Worm (Caenorhabditis elegans) whole organism, L2 larva: ENCODE measurements around the gene T27C5.12.
"Not testable (repeated sequence)": the region's sequence is repeated elsewhere in the genome, so short reads cannot be mapped to it uniquely, and the experiment has no call there.

ENCODE experiments used
- R02D3.7 ChIP-seq: fragments of 150-350 bp; optimal IDR thresholded peaks from 2 replicates; lab custom pipeline; 2014; ENCODE audit warnings: missing biosample characterization, missing genetic modification characterization
- egl-27 ChIP-seq: sonication (generic microtip); optimal IDR thresholded peaks from 3 replicates; lab custom pipeline; 2017; ENCODE audit warnings: missing biosample characterization, missing genetic modification reagents, missing genetic modification characterization
- nhr-11 ChIP-seq: fragments of 150-350 bp; optimal IDR thresholded peaks from 2 replicates; lab custom pipeline; 2014; ENCODE audit warnings: missing biosample characterization, missing genetic modification characterization
- nhr-237 ChIP-seq: fragments of 150-350 bp; optimal IDR thresholded peaks from 2 replicates; lab custom pipeline; 2014; ENCODE audit warnings: missing biosample characterization, missing genetic modification characterization
- nhr-6 ChIP-seq: fragments of 150-350 bp; optimal IDR thresholded peaks from 2 replicates; lab custom pipeline; 2014; ENCODE audit warnings: missing biosample characterization, missing genetic modification characterization
- sma-9 ChIP-seq, 2 experiments: fragments of 150-350 bp in 1 of 2; sonication (generic microtip) in 1 of 2; optimal IDR thresholded peaks; 2 replicates each; lab custom pipeline; 2014 to 2016; ENCODE audit warnings: missing genetic modification characterization in 2 of 2, mild to moderate bottlenecking in 1 of 2, missing biosample characterization in 1 of 2, missing compliant biosample characterization in 1 of 2, missing genetic modification reagents in 1 of 2, moderate library complexity in 1 of 2
- zag-1 ChIP-seq: fragments of 150-350 bp; optimal IDR thresholded peaks from 2 replicates; lab custom pipeline; 2014; ENCODE audit warnings: missing biosample characterization, missing genetic modification characterization

DNA sequence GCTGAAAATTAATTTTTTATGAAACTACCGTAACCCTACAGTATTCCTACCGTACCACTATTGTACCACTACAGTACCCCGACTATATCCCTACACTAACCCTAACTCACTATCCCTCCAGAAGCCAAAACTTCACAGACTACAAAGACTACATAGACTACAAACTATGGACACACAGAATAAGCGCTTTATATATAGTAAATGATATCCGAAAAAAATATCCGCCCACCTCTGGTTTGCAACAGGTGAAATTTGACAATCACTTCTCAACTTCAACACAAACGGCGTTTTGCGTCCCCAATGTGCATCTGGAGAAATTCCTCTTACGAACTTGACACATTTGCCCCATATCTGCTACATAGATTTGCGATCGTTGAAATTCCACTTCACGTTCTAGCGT, 5.1 kb upstream of the T27C5.12 start, which contains the start of gene srh-132:
- not testable (repeated sequence) for TF ChIP-seq sma-9 (GFP tag; optimal IDR thresholded peaks at IDR 0.05; lab: Kevin White, UChicago); sma-9 (tag; optimal IDR thresholded peaks at IDR 0.05; lab: Kevin White, UChicago); R02D3.7 (tag; lab: Kevin White, UChicago); nhr-11 (tag; lab: Kevin White, UChicago); nhr-237 (tag; lab: Kevin White, UChicago); nhr-6 (tag; lab: Kevin White, UChicago); egl-27 (tag; lab: Kevin White, UChicago); zag-1
